Fruit fly (Drosophila melanogaster): ENCODE data around the gene CG7191.

- peak in 1 of 2 experiments; percentile 4 for TF ChIP-seq foxo (GFP tag; optimal IDR thresholded peaks at IDR 0.05)
- no peak for TF ChIP-seq Myc (optimal IDR thresholded peaks at IDR 0.05)
- TF ChIP-seq brk (GFP tag; optimal IDR thresholded peaks at IDR 0.05), result no peak
- TF ChIP-seq Hnf4 (GFP tag; optimal IDR thresholded peaks at IDR 0.05), result no peak
- TF ChIP-seq dsf (GFP tag; optimal IDR thresholded peaks at IDR 0.05; ENCODE audit: borderline replicate concordance), result no peak
- no peak for TF ChIP-seq CrebA (GFP tag; optimal IDR thresholded peaks at IDR 0.05; ENCODE audit: borderline replicate concordance)
- peak; percentile 48 for TF ChIP-seq Hr83 (GFP tag; optimal IDR thresholded peaks at IDR 0.05; ENCODE audit: poor library complexity, severe bottlenecking)
- no peak for TF ChIP-seq Rel (GFP tag; optimal IDR thresholded peaks at IDR 0.05)
- peak; percentile 74 for TF ChIP-seq Rel (tag; optimal IDR thresholded peaks at IDR 0.05)
- TF ChIP-seq sv (GFP tag; optimal IDR thresholded peaks at IDR 0.05), result no peak
- no peak for TF ChIP-seq OdsH (GFP tag; optimal IDR thresholded peaks at IDR 0.05)
- TF ChIP-seq h (GFP tag; optimal IDR thresholded peaks at IDR 0.05), result no peak
- no peak for TF ChIP-seq Dfd (GFP tag; optimal IDR thresholded peaks at IDR 0.05)
- TF ChIP-seq tai (GFP tag; optimal IDR thresholded peaks at IDR 0.05), result no peak
Measured at dm6 chr2L:7811249-7812002, 44.0 kb downstream of the CG7191 start, which contains the start of gene LanB1.
